Fruit fly (Drosophila melanogaster) whole organism: ENCODE measurements around the gene CG14424.

Experiments
- CG8478 ChIP-seq: fragments of >200 bp; optimal IDR thresholded peaks from 2 replicates; lab custom pipeline; 2018; ENCODE audit warnings: inconsistent platforms
- usp ChIP-seq: fragments of >200 bp; optimal IDR thresholded peaks from 2 replicates; lab custom pipeline; 2017; ENCODE audit warnings: missing biosample characterization, missing genetic modification characterization, mixed read lengths

DNA sequence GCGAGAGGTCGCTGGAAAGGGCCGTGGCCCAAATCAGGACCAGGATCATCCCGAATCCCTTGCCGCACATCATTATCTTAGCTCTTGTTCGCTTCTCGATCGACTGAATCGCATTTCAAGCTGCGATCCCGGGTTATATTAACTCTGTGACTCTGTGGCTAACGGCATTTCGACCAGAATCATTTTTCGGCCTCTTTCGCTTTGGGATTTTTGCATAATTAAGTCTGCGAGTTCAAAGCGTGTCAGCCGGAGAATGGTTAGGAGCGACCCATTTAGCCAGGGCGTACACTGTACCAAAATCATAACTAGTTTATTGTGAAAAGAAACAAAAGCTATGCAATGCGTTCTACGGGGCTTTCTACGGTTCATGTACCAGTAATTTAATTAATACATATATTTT, 43.5 kb downstream of the CG14424 start, which contains the start of gene CG14418:
- TF ChIP-seq usp (GFP tag; lab: Kevin White, UChicago) (no peak), CG8478 (no peak)
